Fruit fly (Drosophila melanogaster) whole organism, embryonic: ENCODE results near the gene Cpr73D.

Experiments
- Ada2b ChIP-seq: fragments of 200-800 bp; sonication (Bioruptor generic); IDR thresholded peaks from 2 replicates; pipeline ENCODE4 v1.3.6; 2022; ENCODE audit warnings: missing biosample characterization, missing genetic modification characterization
- Adf1 ChIP-seq: fragments of 200-800 bp; sonication (Bioruptor generic); IDR thresholded peaks from 2 replicates; pipeline ENCODE4 v1.3.6; 2022; ENCODE audit warnings: missing biosample characterization, missing genetic modification characterization
- Atf6 ChIP-seq: fragments of 200-800 bp; sonication (Bioruptor generic); IDR thresholded peaks from 2 replicates; pipeline ENCODE4 v1.3.6; 2022; ENCODE audit warnings: missing biosample characterization, missing genetic modification characterization
- BEAF-32 ChIP-seq: fragments of 200-800 bp; sonication (Bioruptor generic); optimal IDR thresholded peaks from 3 replicates; lab custom pipeline; 2017; ENCODE audit warnings: missing biosample characterization, missing genetic modification characterization, mild to moderate bottlenecking, moderate library complexity, missing genetic modification reagents
- C15 ChIP-seq: fragments of 200-800 bp; sonication (Bioruptor generic); IDR thresholded peaks from 3 replicates; pipeline ENCODE4 v1.3.6; 2022; ENCODE audit warnings: missing biosample characterization, missing genetic modification characterization
- CG10209 ChIP-seq: fragments of 200-800 bp; sonication (Bioruptor generic); optimal IDR thresholded peaks from 3 replicates; lab custom pipeline; 2017; ENCODE audit warnings: missing biosample characterization, mild to moderate bottlenecking, missing genetic modification characterization, missing genetic modification reagents
- CG10462 ChIP-seq: fragments of 200-800 bp; sonication (Bioruptor generic); optimal IDR thresholded peaks from 2 replicates; lab custom pipeline; 2016; ENCODE audit warnings: missing biosample characterization, missing genetic modification characterization
- CG10543 ChIP-seq: fragments of 200-800 bp; sonication (Bioruptor generic); optimal IDR thresholded peaks from 3 replicates; lab custom pipeline; 2017; ENCODE audit warnings: missing biosample characterization, mild to moderate bottlenecking, missing genetic modification characterization, moderate library complexity
- CG11398 ChIP-seq: fragments of 200-800 bp; sonication (Bioruptor generic); optimal IDR thresholded peaks from 2 replicates; lab custom pipeline; 2016; ENCODE audit warnings: missing biosample characterization, missing genetic modification characterization
- CG12104 ChIP-seq: fragments of 200-800 bp; sonication (Bioruptor generic); optimal IDR thresholded peaks from 3 replicates; lab custom pipeline; 2016; ENCODE audit warnings: missing biosample characterization, missing genetic modification characterization
- CG1233 ChIP-seq: fragments of 200-800 bp; sonication (Bioruptor generic); optimal IDR thresholded peaks from 4 replicates; lab custom pipeline; 2018; ENCODE audit warnings: missing biosample characterization, mild to moderate bottlenecking, missing genetic modification characterization
- CG13624 ChIP-seq: fragments of 200-800 bp; sonication (Bioruptor generic); optimal IDR thresholded peaks from 2 replicates; lab custom pipeline; 2016; ENCODE audit warnings: missing biosample characterization, missing genetic modification characterization
- CG13775 ChIP-seq: fragments of 200-800 bp; sonication (Bioruptor generic); optimal IDR thresholded peaks from 3 replicates; lab custom pipeline; 2017; ENCODE audit warnings: missing biosample characterization, mild to moderate bottlenecking, missing genetic modification characterization
- CG15073 ChIP-seq: fragments of 200-800 bp; sonication (Bioruptor generic); optimal IDR thresholded peaks from 2 replicates; lab custom pipeline; 2016; ENCODE audit warnings: missing biosample characterization, missing genetic modification characterization
- CG18262 ChIP-seq: fragments of 200-800 bp; optimal IDR thresholded peaks from 3 replicates; lab custom pipeline; 2019; ENCODE audit warnings: missing biosample characterization, mild to moderate bottlenecking, missing genetic modification characterization, moderate library complexity
- CG2202 ChIP-seq: fragments of 200-800 bp; sonication (Bioruptor generic); optimal IDR thresholded peaks from 2 replicates; lab custom pipeline; 2018; ENCODE audit warnings: missing biosample characterization, mild to moderate bottlenecking, missing genetic modification characterization
- CG3163 ChIP-seq: fragments of 200-800 bp; sonication (Bioruptor generic); optimal IDR thresholded peaks from 3 replicates; lab custom pipeline; 2016; ENCODE audit warnings: missing biosample characterization, missing genetic modification characterization
- CG3407 ChIP-seq: fragments of 200-800 bp; sonication (Bioruptor generic); optimal IDR thresholded peaks from 2 replicates; lab custom pipeline; 2018; ENCODE audit warnings: missing biosample characterization, mild to moderate bottlenecking, missing genetic modification characterization
- CG3995 ChIP-seq: fragments of 200-800 bp; sonication (Bioruptor generic); optimal IDR thresholded peaks from 3 replicates; lab custom pipeline; 2016; ENCODE audit warnings: missing biosample characterization, missing genetic modification characterization
- CG6254 ChIP-seq: fragments of 200-800 bp; sonication (Bioruptor generic); optimal IDR thresholded peaks from 3 replicates; lab custom pipeline; 2017; ENCODE audit warnings: mild to moderate bottlenecking, missing biosample characterization, missing genetic modification reagents, missing genetic modification characterization
- CG6689 ChIP-seq: fragments of 200-800 bp; sonication (Bioruptor generic); IDR thresholded peaks from 2 replicates; pipeline ENCODE4 v1.3.6; 2022; ENCODE audit warnings: missing biosample characterization, missing genetic modification characterization
- CG8359 ChIP-seq: fragments of 200-800 bp; sonication (Bioruptor generic); optimal IDR thresholded peaks from 2 replicates; lab custom pipeline; 2017; ENCODE audit warnings: missing biosample characterization, mild to moderate bottlenecking, missing genetic modification characterization, borderline replicate concordance
- CG8388 ChIP-seq: fragments of 200-800 bp; sonication (Bioruptor generic); optimal IDR thresholded peaks from 2 replicates; lab custom pipeline; 2019; ENCODE audit warnings: missing biosample characterization, mild to moderate bottlenecking, missing genetic modification characterization, moderate library complexity
- CG9609 ChIP-seq: fragments of 200-800 bp; sonication (Bioruptor generic); optimal IDR thresholded peaks from 3 replicates; lab custom pipeline; 2016; ENCODE audit warnings: missing biosample characterization, missing genetic modification characterization
- CG9932 ChIP-seq: fragments of 200-800 bp; sonication (Bioruptor generic); IDR thresholded peaks from 2 replicates; pipeline ENCODE4 v1.3.6; 2022; ENCODE audit warnings: missing biosample characterization, missing genetic modification characterization
- Doc3 ChIP-seq: fragments of 200-800 bp; sonication (Bioruptor generic); IDR thresholded peaks from 3 replicates; pipeline ENCODE4 v1.3.6; 2022; ENCODE audit warnings: missing biosample characterization, missing genetic modification characterization; ENCODE audit not compliant: partially characterized antibody
- E2f2 ChIP-seq: fragments of 200-800 bp; sonication (Bioruptor generic); IDR thresholded peaks from 2 replicates; pipeline ENCODE4 v1.3.6; 2022; ENCODE audit warnings: missing biosample characterization, missing genetic modification characterization
- Hr78 ChIP-seq, 2 experiments: fragments of 200-800 bp in 1 of 2; fragments of >200 bp in 1 of 2; sonication (Bioruptor generic) in 1 of 2; optimal IDR thresholded peaks; 2 replicates each; lab custom pipeline; 2017 to 2019; ENCODE audit warnings: missing biosample characterization in 2 of 2, missing genetic modification characterization in 2 of 2, mild to moderate bottlenecking in 1 of 2, moderate library complexity in 1 of 2
- Kr ChIP-seq: fragments of 200-800 bp; sonication (Bioruptor generic); optimal IDR thresholded peaks from 2 replicates; lab custom pipeline; 2017; ENCODE audit warnings: missing biosample characterization, mild to moderate bottlenecking, missing genetic modification characterization
- NC2β ChIP-seq: fragments of 200-800 bp; sonication (Bioruptor generic); optimal IDR thresholded peaks from 2 replicates; lab custom pipeline; 2016; ENCODE audit warnings: missing biosample characterization, missing genetic modification characterization
- Scr ChIP-seq: fragments of 200-800 bp; sonication (Bioruptor generic); IDR thresholded peaks from 2 replicates; pipeline ENCODE4 v1.3.6; 2022; ENCODE audit warnings: missing biosample characterization, missing genetic modification characterization; ENCODE audit not compliant: partially characterized antibody
- Sin3A ChIP-seq: fragments of >200 bp; optimal IDR thresholded peaks from 2 replicates; lab custom pipeline; 2018
- Stat92E ChIP-seq, 3 experiments: fragments of >200 bp in 2 of 3; fragments of 200-800 bp in 1 of 3; sonication (Bioruptor generic) in 1 of 3; optimal IDR thresholded peaks; 2 replicates each; lab custom pipeline; 2017 to 2019; ENCODE audit warnings: missing biosample characterization in 3 of 3, missing genetic modification characterization in 3 of 3, mild to moderate bottlenecking in 1 of 3, moderate library complexity in 1 of 3
- ato ChIP-seq: fragments of 200-800 bp; sonication (Bioruptor generic); IDR thresholded peaks from 2 replicates; pipeline ENCODE4 v1.3.6; 2022; ENCODE audit warnings: missing biosample characterization, missing genetic modification characterization; ENCODE audit not compliant: partially characterized antibody
- chif ChIP-seq, 2 experiments: fragments of 200-800 bp; sonication (Bioruptor generic); optimal IDR thresholded peaks; 3 replicates each; lab custom pipeline; 2016; ENCODE audit warnings: missing biosample characterization in 2 of 2, missing genetic modification characterization in 2 of 2
- disco-r ChIP-seq: fragments of 200-800 bp; sonication (Bioruptor generic); optimal IDR thresholded peaks from 2 replicates; lab custom pipeline; 2016; ENCODE audit warnings: missing biosample characterization, missing genetic modification characterization
- esg ChIP-seq: fragments of 200-800 bp; sonication (Bioruptor generic); conservative IDR thresholded peaks from 2 replicates; pipeline ENCODE4 v1.3.6; 2022; ENCODE audit warnings: missing biosample characterization, missing genetic modification characterization
- gem ChIP-seq: fragments of 200-800 bp; sonication (Bioruptor generic); optimal IDR thresholded peaks from 2 replicates; lab custom pipeline; 2019; ENCODE audit warnings: missing biosample characterization, mild to moderate bottlenecking, missing genetic modification characterization, moderate library complexity
- gsb-n ChIP-seq: fragments of 200-800 bp; sonication (Bioruptor generic); optimal IDR thresholded peaks from 3 replicates; lab custom pipeline; 2018; ENCODE audit warnings: missing biosample characterization, mild to moderate bottlenecking, missing genetic modification characterization
- gt ChIP-seq: fragments of 200-800 bp; sonication (Bioruptor generic); IDR thresholded peaks from 2 replicates; pipeline ENCODE4 v1.3.6; 2022; ENCODE audit warnings: missing biosample characterization, missing genetic modification characterization
- lola ChIP-seq, 3 experiments: fragments of >200 bp in 2 of 3; fragments of 200-800 bp in 1 of 3; sonication (Bioruptor generic) in 1 of 3; optimal IDR thresholded peaks; 2 replicates each; lab custom pipeline; 2017 to 2019; ENCODE audit warnings: missing biosample characterization in 3 of 3, missing genetic modification characterization in 3 of 3, mild to moderate bottlenecking in 1 of 3, moderate library complexity in 1 of 3
- nmo ChIP-seq: fragments of 200-800 bp; sonication (Bioruptor generic); optimal IDR thresholded peaks from 2 replicates; lab custom pipeline; 2018; ENCODE audit warnings: missing biosample characterization, mild to moderate bottlenecking, missing genetic modification characterization, moderate library complexity
- peb ChIP-seq: fragments of 200-800 bp; sonication (Bioruptor generic); IDR thresholded peaks from 2 replicates; pipeline ENCODE4 v1.3.6; 2022; ENCODE audit warnings: missing biosample characterization, missing genetic modification characterization
- pum ChIP-seq: fragments of 200-800 bp; sonication (Bioruptor generic); optimal IDR thresholded peaks from 2 replicates; lab custom pipeline; 2016; ENCODE audit warnings: missing biosample characterization, missing genetic modification characterization
- salm ChIP-seq: fragments of 200-800 bp; sonication (Bioruptor generic); optimal IDR thresholded peaks from 2 replicates; lab custom pipeline; 2018; ENCODE audit warnings: missing biosample characterization, mild to moderate bottlenecking, missing genetic modification characterization
- sens ChIP-seq: fragments of 200-800 bp; sonication (Bioruptor generic); peaks from one replicate; lab custom pipeline; 2016; ENCODE audit warnings: missing biosample characterization, missing genetic modification characterization
- sima ChIP-seq: fragments of 200-800 bp; sonication (Bioruptor generic); optimal IDR thresholded peaks from 2 replicates; lab custom pipeline; 2016; ENCODE audit warnings: missing biosample characterization, missing genetic modification characterization
- sisA ChIP-seq: fragments of 200-800 bp; sonication (Bioruptor generic); IDR thresholded peaks from 2 replicates; pipeline ENCODE4 v1.3.6; 2022; ENCODE audit warnings: missing biosample characterization, missing genetic modification characterization
- sob ChIP-seq: fragments of 200-800 bp; sonication (Bioruptor generic); IDR thresholded peaks from 2 replicates; pipeline ENCODE4 v1.3.6; 2022; ENCODE audit warnings: missing biosample characterization, missing genetic modification characterization
- usp ChIP-seq: fragments of >200 bp; optimal IDR thresholded peaks from 2 replicates; lab custom pipeline; 2017; ENCODE audit warnings: missing biosample characterization, missing genetic modification characterization
- zen ChIP-seq: fragments of 200-800 bp; sonication (Bioruptor generic); optimal IDR thresholded peaks from 3 replicates; lab custom pipeline; 2018; ENCODE audit warnings: missing biosample characterization, mild to moderate bottlenecking, missing genetic modification characterization, moderate library complexity

Cpr73D gene

DNA sequence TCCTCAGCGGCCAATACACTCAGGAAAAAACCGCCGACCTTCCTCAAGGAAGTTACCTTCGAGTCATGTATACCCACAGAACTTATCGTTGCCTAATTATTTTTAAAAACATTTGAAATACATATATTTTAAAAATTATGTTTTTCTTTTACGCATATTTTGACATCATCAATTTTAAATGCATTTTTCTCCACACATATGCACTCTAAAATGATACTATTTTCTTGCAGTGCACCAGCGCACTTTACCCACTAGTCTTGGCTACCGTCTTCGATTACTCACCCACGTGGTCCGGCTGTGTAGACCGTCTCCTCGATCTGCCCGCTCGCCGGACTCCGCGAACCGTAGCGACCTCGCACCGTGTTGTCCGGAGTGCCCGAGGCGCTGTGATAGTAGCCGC, 16.2 kb downstream of the Cpr73D start (continued):
- TF ChIP-seq CG18262 = peak; percentile 29
- TF ChIP-seq CG13775 (GFP tag; lab: Kevin White, UChicago) = peak; percentile 7
- no peak for TF ChIP-seq disco-r (GFP tag; lab: Kevin White, UChicago)
- no peak for TF ChIP-seq BEAF-32 (GFP tag; lab: Kevin White, UChicago)
- TF ChIP-seq CG1233 = peak; percentile 39
- TF ChIP-seq zen (tag; lab: Kevin White, UChicago) = peak; percentile 19
- peak; percentile 31 for TF ChIP-seq sens (GFP tag; lab: Kevin White, UChicago)
- TF ChIP-seq gem (tag; lab: Kevin White, UChicago) = peak; percentile 60
- TF ChIP-seq CG8359 (GFP tag; lab: Kevin White, UChicago) = peak; percentile 9
- TF ChIP-seq salm (tag; lab: Kevin White, UChicago) = no peak
- TF ChIP-seq CG12104 (GFP tag; lab: Kevin White, UChicago) = no peak
- no peak for TF ChIP-seq Stat92E (GFP tag; optimal IDR thresholded peaks at IDR 0.05; lab: Kevin White, UChicago)
- TF ChIP-seq chif (GFP tag; optimal IDR thresholded peaks at IDR 0.05; lab: Kevin White, UChicago) = peak in 1 of 2 experiments; percentile 55
- peak; percentile 10; the same call in 1 of the 2 replicates for TF ChIP-seq CG6689 (GFP tag; lab: Robert Waterston, UW)
- no peak for TF ChIP-seq sob
- TF ChIP-seq CG3407 (GFP tag; lab: Kevin White, UChicago) = no peak
- TF ChIP-seq NC2β = no peak
- no peak for TF ChIP-seq CG6254 (GFP tag; lab: Kevin White, UChicago)
- TF ChIP-seq Hr78 (GFP tag; optimal IDR thresholded peaks at IDR 0.05; lab: Kevin White, UChicago) = peak in 1 of 2 experiments; percentile 54
- TF ChIP-seq gsb-n (tag; lab: Kevin White, UChicago) = no peak
- TF ChIP-seq CG10209 (GFP tag; lab: Kevin White, UChicago) = peak; percentile 25
- no peak for TF ChIP-seq CG3163
- TF ChIP-seq E2f2 = no peak
- no peak for TF ChIP-seq CG3995 (GFP tag; lab: Kevin White, UChicago)
- no peak for TF ChIP-seq C15 (GFP tag; lab: Robert Waterston, UW)
- peak; percentile 48 for TF ChIP-seq nmo (GFP tag; lab: Kevin White, UChicago)
- TF ChIP-seq Scr (GFP tag; lab: Robert Waterston, UW) = no peak
- TF ChIP-seq ato = no peak
- TF ChIP-seq Kr = no peak
- no peak for TF ChIP-seq Adf1
- no peak for TF ChIP-seq usp
- no peak for TF ChIP-seq sisA (GFP tag; lab: Robert Waterston, UW)
- TF ChIP-seq CG9932 (GFP tag; lab: Robert Waterston, UW) = peak; percentile 38
- TF ChIP-seq CG2202 = no peak
- TF ChIP-seq CG13624 (GFP tag; lab: Kevin White, UChicago) = no peak
- peak; percentile 21; the same call in 1 of the 2 replicates for TF ChIP-seq esg (GFP tag; lab: Robert Waterston, UW)
- TF ChIP-seq lola (GFP tag; optimal IDR thresholded peaks at IDR 0.05; lab: Kevin White, UChicago) = peak in 1 of 3 experiments; percentile 37
- TF ChIP-seq gt (GFP tag; lab: Robert Waterston, UW) = no peak
- no peak for TF ChIP-seq CG15073
- no peak for TF ChIP-seq sima
- no peak for TF ChIP-seq CG11398 (GFP tag; lab: Kevin White, UChicago)
- no peak for TF ChIP-seq CG9609 (GFP tag; lab: Kevin White, UChicago)
- TF ChIP-seq pum = no peak
- TF ChIP-seq peb (GFP tag; lab: Robert Waterston, UW) = no peak
- TF ChIP-seq CG10543 (GFP tag; lab: Kevin White, UChicago) = no peak
- TF ChIP-seq CG10462 (GFP tag; lab: Kevin White, UChicago) = no peak
- no peak for TF ChIP-seq Sin3A (lab: Kevin White, UChicago)
- TF ChIP-seq Ada2b (GFP tag; lab: Robert Waterston, UW) = no peak
- no peak for TF ChIP-seq CG8388 (GFP tag; lab: Kevin White, UChicago)
- no peak for TF ChIP-seq Doc3 (GFP tag; lab: Robert Waterston, UW)
- TF ChIP-seq Atf6 (GFP tag; lab: Robert Waterston, UW) = 0 out of 2 replicates have a peak, but pooled peaks have one; percentile 23
